Worm (Caenorhabditis elegans): ENCODE measurements around the gene W06G6.9.

The W06G6.9 gene

DNA sequence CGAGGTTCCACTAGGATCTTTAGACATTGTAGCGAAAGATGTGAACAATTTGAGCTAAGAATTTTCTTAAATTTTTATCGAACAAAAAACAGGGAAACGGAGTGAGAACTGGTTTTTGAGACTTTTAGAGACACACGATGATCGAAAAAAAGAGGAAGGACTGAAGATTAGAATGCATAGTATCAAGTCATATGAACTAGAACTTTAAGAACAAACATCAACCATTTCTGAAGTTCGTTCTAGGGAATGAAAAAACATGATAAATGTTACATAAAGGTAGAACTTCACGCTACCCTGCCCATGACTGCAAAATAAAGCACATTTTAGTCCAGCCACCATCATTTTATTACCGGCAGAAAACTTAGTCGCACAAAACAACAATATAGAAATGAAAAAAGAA is at the start of gene W06G6.9:
W06G6.9 (minus strand) TSS at position 101 of the 400 bp plus-strand sequence.
- TF ChIP-seq nhr-11 (tag; optimal IDR thresholded peaks at IDR 0.05) (no peak), dpl-1 (GFP tag; optimal IDR thresholded peaks at IDR 0.05) (no peak), pqm-1 (tag; optimal IDR thresholded peaks at IDR 0.05) (no peak), elt-2 (tag; optimal IDR thresholded peaks at IDR 0.05) (no peak), nhr-47 (tag; optimal IDR thresholded peaks at IDR 0.05) (no peak), fkh-10 (GFP tag; optimal IDR thresholded peaks at IDR 0.05) (no peak), dsc-1 (tag; optimal IDR thresholded peaks at IDR 0.05) (no peak), lin-14 (GFP tag; optimal IDR thresholded peaks at IDR 0.05) (no peak), ama-1 (optimal IDR thresholded peaks at IDR 0.05) (no peak), rnt-1 (tag; optimal IDR thresholded peaks at IDR 0.05) (no peak)

DNA sequence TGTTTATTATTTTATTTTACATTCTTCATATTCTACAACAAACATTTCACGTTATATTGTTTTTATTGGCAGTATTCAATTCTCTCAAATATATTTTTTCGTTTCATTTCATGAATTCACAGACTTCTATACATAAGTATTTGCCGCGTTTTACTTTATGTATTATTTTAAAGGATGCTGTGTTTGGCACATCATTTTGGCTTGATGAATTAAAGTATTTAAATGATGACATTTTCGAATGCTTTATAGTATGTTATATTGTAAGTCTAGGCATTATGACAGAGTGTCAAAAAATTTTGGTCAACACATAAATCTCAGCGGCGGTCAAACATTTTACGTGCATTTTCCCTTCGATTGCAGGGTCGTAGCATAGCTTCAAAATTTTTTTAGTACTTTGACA is 49.2 kb upstream of the W06G6.9 start:
- no peak for TF ChIP-seq lin-35 (GFP tag; optimal IDR thresholded peaks at IDR 0.05)
- TF ChIP-seq efl-1 (optimal IDR thresholded peaks at IDR 0.05), result no peak
- TF ChIP-seq efl-1 (GFP tag; optimal IDR thresholded peaks at IDR 0.05 in 1 of 2), result peak in 1 of 2 experiments; percentile 79
- TF ChIP-seq aly-2 (tag; optimal IDR thresholded peaks at IDR 0.05), result no peak
- no peak for TF ChIP-seq nhr-11 (tag; optimal IDR thresholded peaks at IDR 0.05)

DNA sequence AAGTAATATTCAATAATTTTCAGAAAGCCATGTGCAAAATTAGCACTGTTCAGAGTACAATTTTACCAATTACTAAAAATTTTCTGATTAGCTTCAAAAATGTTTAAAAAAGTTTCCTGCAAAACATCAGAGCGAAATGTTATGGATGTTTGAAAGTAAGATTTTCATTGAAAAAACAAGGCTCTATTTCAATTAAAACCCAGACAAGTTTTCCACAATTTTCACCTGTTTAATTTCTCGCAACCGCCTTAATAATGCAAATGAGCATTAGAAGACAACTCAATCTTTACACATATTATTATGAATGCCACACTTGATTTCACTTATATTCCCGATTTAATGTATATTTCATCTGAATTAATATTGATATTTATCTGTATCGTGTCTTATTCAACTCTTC is 48.3 kb upstream of the W06G6.9 start, which contains the start of gene srz-101:
srz-101 (plus strand) TSS at position 301 of the 400 bp plus-strand sequence.
- TF ChIP-seq nhr-237 (tag; optimal IDR thresholded peaks at IDR 0.05) (no peak), xbp-1 (tag; optimal IDR thresholded peaks at IDR 0.05) (no peak)

DNA sequence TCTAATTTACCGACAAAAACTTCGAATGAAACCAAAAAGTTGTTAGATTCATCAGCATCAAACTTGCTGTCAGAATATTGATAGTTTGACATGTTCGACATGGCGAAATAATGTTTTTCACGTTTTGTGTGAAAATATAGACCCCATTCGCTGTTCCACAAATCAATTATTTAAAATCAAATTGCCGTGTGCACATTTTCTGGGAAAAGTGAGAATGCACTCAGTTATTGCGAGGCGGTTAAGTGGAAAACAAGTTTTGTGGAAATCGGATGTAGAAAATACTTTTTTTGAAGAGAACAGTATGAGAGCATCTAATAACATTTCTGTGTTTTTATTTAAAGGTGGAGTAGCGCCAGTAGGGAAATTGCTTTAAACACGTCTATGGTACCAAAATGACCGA is 47.5 kb upstream of the W06G6.9 start, which contains the start of gene srw-42:
srw-42 (minus strand) TSS at position 101 of the 400 bp plus-strand sequence.
- TF ChIP-seq tlp-1 (tag; optimal IDR thresholded peaks at IDR 0.05) (no peak), ceh-82 (tag; optimal IDR thresholded peaks at IDR 0.05) (no peak), lin-39 (tag; optimal IDR thresholded peaks at IDR 0.05) (no peak), nhr-85 (tag) (no peak), zip-4 (GFP tag; optimal IDR thresholded peaks at IDR 0.05) (no peak), ztf-4 (tag; optimal IDR thresholded peaks at IDR 0.05) (no peak), nhr-237 (tag; optimal IDR thresholded peaks at IDR 0.05) (no peak), lsy-2 (tag; optimal IDR thresholded peaks at IDR 0.05) (no peak), efl-1 (optimal IDR thresholded peaks at IDR 0.05) (no peak), efl-1 (GFP tag; optimal IDR thresholded peaks at IDR 0.05 in 1 of 2) (no peak), elt-2 (tag; optimal IDR thresholded peaks at IDR 0.05) (no peak), blmp-1 (tag; optimal IDR thresholded peaks at IDR 0.05) (no peak), skn-1 (tag; optimal IDR thresholded peaks at IDR 0.05) (no peak), mep-1 (tag; optimal IDR thresholded peaks at IDR 0.05) (no peak)

DNA sequence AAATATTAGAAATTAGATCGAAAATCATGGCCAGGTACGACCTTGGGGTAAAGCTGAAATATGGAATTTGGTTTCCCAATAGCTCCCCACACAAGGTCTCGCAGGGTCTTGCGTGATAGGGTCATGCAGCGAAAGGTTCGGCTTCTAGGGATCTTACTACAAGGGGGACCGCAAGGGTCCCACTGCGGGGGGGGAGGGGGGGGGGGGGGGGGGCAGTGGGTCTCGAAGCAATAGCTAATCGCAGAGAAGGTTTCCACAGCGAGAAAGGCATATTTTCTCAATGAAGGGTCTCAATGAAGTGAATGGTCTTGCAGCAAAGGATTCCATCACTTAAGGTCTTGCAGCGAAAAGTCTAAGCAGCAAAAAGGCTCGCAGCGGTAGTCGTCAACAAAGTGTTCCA is 46.7 kb upstream of the W06G6.9 start:
- no peak for TF ChIP-seq fos-1 (tag; optimal IDR thresholded peaks at IDR 0.05)
- no peak for TF ChIP-seq nhr-90 (tag; optimal IDR thresholded peaks at IDR 0.05; ENCODE audit: poor library complexity)
- TF ChIP-seq fkh-10 (GFP tag; optimal IDR thresholded peaks at IDR 0.05), result no peak
- TF ChIP-seq unc-30 (tag; optimal IDR thresholded peaks at IDR 0.05), result no peak
- TF ChIP-seq ceh-8 (GFP tag; optimal IDR thresholded peaks at IDR 0.05), result peak; percentile 56
- TF ChIP-seq Y116A8C.19 (tag; optimal IDR thresholded peaks at IDR 0.05; ENCODE audit: borderline replicate concordance), result no peak

DNA sequence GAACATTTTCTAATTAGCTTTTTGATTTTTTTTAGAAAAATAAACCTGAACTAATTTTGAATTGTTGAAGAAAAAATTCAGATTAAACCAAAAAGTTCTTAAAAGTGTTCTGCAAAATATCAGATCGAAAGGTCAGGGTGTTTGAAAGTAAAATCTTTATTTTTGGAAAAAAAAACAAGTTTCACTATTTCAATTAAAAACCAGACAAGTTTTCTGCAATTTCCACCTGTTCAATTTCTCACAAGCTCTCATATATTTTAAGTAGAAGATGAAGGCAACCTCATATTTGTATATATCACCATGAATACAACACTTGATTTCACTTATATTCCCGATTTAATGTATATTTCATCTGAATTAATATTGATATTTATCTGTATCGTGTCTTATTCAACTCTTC is 41.0 kb upstream of the W06G6.9 start, which contains the start of gene srz-102:
srz-102 (plus strand) TSS at position 301 of the 400 bp plus-strand sequence.
- TF ChIP-seq irx-1 (tag; optimal IDR thresholded peaks at IDR 0.05), result no peak
- no peak for TF ChIP-seq nhr-11 (tag; optimal IDR thresholded peaks at IDR 0.05)

DNA sequence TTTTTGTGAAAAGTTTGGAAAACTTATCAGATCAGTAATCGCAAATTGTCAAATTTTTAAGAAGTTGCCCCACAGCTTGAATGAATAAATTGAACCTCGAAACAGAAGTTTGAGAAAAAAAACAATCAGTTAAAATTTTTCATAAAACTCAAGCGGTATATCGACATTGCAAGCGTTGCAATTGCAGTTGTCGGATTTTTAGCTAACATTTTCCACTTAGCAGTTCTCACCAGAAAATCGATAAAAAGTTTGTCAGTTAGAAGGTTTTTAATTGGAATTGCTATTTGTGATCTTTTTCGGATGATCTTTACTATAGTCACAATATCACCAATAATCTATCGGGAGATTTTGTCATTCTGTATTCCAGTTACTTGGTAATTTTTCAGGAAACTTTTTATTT is 39.5 kb upstream of the W06G6.9 start, which contains the start of gene srw-43:
srw-43 (plus strand) TSS at position 301 of the 400 bp plus-strand sequence.
- TF ChIP-seq tbx-2 (tag; optimal IDR thresholded peaks at IDR 0.05) (no peak), nhr-20 (tag; optimal IDR thresholded peaks at IDR 0.05) (no peak), sox-4 (tag; optimal IDR thresholded peaks at IDR 0.05) (no peak)

All from whole organism, L1 larva.